Fruit fly (Drosophila melanogaster): ENCODE measurements around the gene CG13784.

CG13784 gene

dm6 chr2L:7181978-7182392 lies 37.8 kb downstream of the CG13784 start, which contains the start of gene MICU1:
Gene MICU1, plus strand, starts transcription at chr2L:7182234.
- TF ChIP-seq sens (GFP tag) (peak; percentile 72), CG9727 (GFP tag; optimal IDR thresholded peaks at IDR 0.05) (peak; percentile 18), stwl (tag; optimal IDR thresholded peaks at IDR 0.05) (peak; percentile 87), Dp (GFP tag; optimal IDR thresholded peaks at IDR 0.05) (peak; percentile 21), mam (GFP tag; optimal IDR thresholded peaks at IDR 0.05) (no peak), CG9797 (GFP tag; optimal IDR thresholded peaks at IDR 0.05) (peak; percentile 65), Lhr (GFP tag; optimal IDR thresholded peaks at IDR 0.05) (peak; percentile 25), CG18011 (GFP tag; optimal IDR thresholded peaks at IDR 0.05) (peak; percentile 98), Atf6 (GFP tag; IDR thresholded peaks at IDR 0.05) (no peak), CG8924 (tag; optimal IDR thresholded peaks at IDR 0.05) (peak; percentile 57), CG32772 (GFP tag; IDR thresholded peaks at IDR 0.05) (no peak), rib (GFP tag; IDR thresholded peaks at IDR 0.05) (no peak), CG10462 (GFP tag; optimal IDR thresholded peaks at IDR 0.05) (no peak), CG12391 (tag; optimal IDR thresholded peaks at IDR 0.05) (peak; percentile 36), CG2712 (tag; optimal IDR thresholded peaks at IDR 0.05) (peak; percentile 20), yki (optimal IDR thresholded peaks at IDR 0.05) (no peak), Doc2 (GFP tag; IDR thresholded peaks at IDR 0.05) (no peak), Lim3 (GFP tag; IDR thresholded peaks at IDR 0.05) (no peak), nmo (GFP tag; optimal IDR thresholded peaks at IDR 0.05) (peak; percentile 52), Stat92E (GFP tag; optimal IDR thresholded peaks at IDR 0.05) (peak in 1 of 3 experiments; percentile 0), sqz (GFP tag; optimal IDR thresholded peaks at IDR 0.05) (peak; percentile 43), zen (tag; optimal IDR thresholded peaks at IDR 0.05) (peak; percentile 27), CG30020 (tag; optimal IDR thresholded peaks at IDR 0.05) (peak; percentile 32), Blimp-1 (GFP tag; optimal IDR thresholded peaks at IDR 0.05) (no peak), CG12942 (GFP tag; optimal IDR thresholded peaks at IDR 0.05) (no peak), Jarid2 (GFP tag; optimal IDR thresholded peaks at IDR 0.05) (no peak), Fer1 (GFP tag; optimal IDR thresholded peaks at IDR 0.05) (peak; percentile 4), cato (GFP tag; optimal IDR thresholded peaks at IDR 0.05; ENCODE audit: borderline replicate concordance) (no peak), CG12659 (GFP tag; optimal IDR thresholded peaks at IDR 0.05) (peak; percentile 53), crp (GFP tag; optimal IDR thresholded peaks at IDR 0.05) (peak; percentile 75 to 96), gem (tag; optimal IDR thresholded peaks at IDR 0.05) (peak; percentile 32), gfzf (GFP tag; optimal IDR thresholded peaks at IDR 0.05) (peak; percentile 83), CG14050 (GFP tag; IDR thresholded peaks at IDR 0.05) (no peak), sna (GFP tag; IDR thresholded peaks at IDR 0.05; ENCODE audit: partially characterized antibody) (peak; percentile 44; the same call in 1 of the 2 replicates), Med (GFP tag) (peak; percentile 60), Gug (GFP tag; IDR thresholded peaks at IDR 0.05) (no peak), HmgZ (tag; optimal IDR thresholded peaks at IDR 0.05) (peak; percentile 23), CG12299 (tag; optimal IDR thresholded peaks at IDR 0.05) (peak; percentile 23), Myb (GFP tag; optimal IDR thresholded peaks at IDR 0.05) (peak; percentile 7), scrt (GFP tag; optimal IDR thresholded peaks at IDR 0.05) (peak; percentile 30), Hsf (GFP tag; optimal IDR thresholded peaks at IDR 0.05) (peak; percentile 15), trem (tag; optimal IDR thresholded peaks at IDR 0.05) (peak; percentile 43), pzg (GFP tag; optimal IDR thresholded peaks at IDR 0.05) (peak; percentile 62), row (GFP tag; IDR thresholded peaks at IDR 0.05) (peak; percentile 17; the same call in 2 of the 3 replicates), CG7987 (GFP tag; optimal IDR thresholded peaks at IDR 0.05) (peak; percentile 14), lilli (GFP tag; optimal IDR thresholded peaks at IDR 0.05) (no peak), CG31441 (GFP tag; IDR thresholded peaks at IDR 0.05) (peak; percentile 39; the same call in 1 of the 2 replicates), CG9437 (GFP tag; optimal IDR thresholded peaks at IDR 0.05) (peak; percentile 11), CG10431 (GFP tag; optimal IDR thresholded peaks at IDR 0.05) (no peak), CG13775 (GFP tag; optimal IDR thresholded peaks at IDR 0.05) (peak; percentile 8)

Data from whole organism, embryonic.